Worm (Caenorhabditis elegans) whole organism, L2 larva: Measurements from ENCODE around the gene D1022.5.

Experiments used
- C34F6.9 ChIP-seq: fragments of 150-350 bp; optimal IDR thresholded peaks from 2 replicates; lab custom pipeline; 2014; ENCODE audit warnings: missing biosample characterization, missing genetic modification characterization
- F13H6.1 ChIP-seq: sonication (generic microtip); optimal IDR thresholded peaks from 2 replicates; lab custom pipeline; 2016; ENCODE audit warnings: missing genetic modification characterization, missing compliant biosample characterization
- Y55F3AM.14 ChIP-seq: fragments of 200-800 bp; sonication (Bioruptor generic); optimal IDR thresholded peaks from 2 replicates; lab custom pipeline; 2018; ENCODE audit warnings: mild to moderate bottlenecking, missing genetic modification characterization, missing compliant biosample characterization
- alr-1 ChIP-seq: fragments of 150-350 bp; optimal IDR thresholded peaks from 2 replicates; lab custom pipeline; 2014; ENCODE audit warnings: missing biosample characterization, missing genetic modification characterization
- crh-2 ChIP-seq: sonication (generic microtip); optimal IDR thresholded peaks from 2 replicates; lab custom pipeline; 2017; ENCODE audit warnings: missing biosample characterization, missing genetic modification characterization
- elt-1 ChIP-seq: fragments of 150-350 bp; optimal IDR thresholded peaks from 2 replicates; lab custom pipeline; 2014; ENCODE audit warnings: missing biosample characterization, missing genetic modification characterization
- fos-1 ChIP-seq: fragments of 150-350 bp; optimal IDR thresholded peaks from 2 replicates; lab custom pipeline; 2014; ENCODE audit warnings: missing biosample characterization, missing genetic modification characterization
- gmeb-1 ChIP-seq: fragments of 150-350 bp; optimal IDR thresholded peaks from 2 replicates; lab custom pipeline; 2014; ENCODE audit warnings: missing biosample characterization, missing genetic modification characterization
- lin-11 ChIP-seq: fragments of 150-350 bp; sonication (generic microtip); optimal IDR thresholded peaks from 2 replicates; lab custom pipeline; 2014; ENCODE audit warnings: missing biosample characterization, missing genetic modification characterization, inconsistent platforms, mixed read lengths
- lin-13 ChIP-seq: fragments of 150-350 bp; optimal IDR thresholded peaks from 2 replicates; lab custom pipeline; 2014; ENCODE audit warnings: missing biosample characterization, missing genetic modification reagents, missing genetic modification characterization
- mbf-1 ChIP-seq: sonication (generic microtip); optimal IDR thresholded peaks from 2 replicates; lab custom pipeline; 2017; ENCODE audit warnings: missing biosample characterization, missing genetic modification characterization
- mdl-1 ChIP-seq, 2 experiments: fragments of 150-350 bp in 1 of 2; sonication (generic microtip) in 1 of 2; optimal IDR thresholded peaks; 2 replicates each; lab custom pipeline; 2017; ENCODE audit warnings: missing biosample characterization in 2 of 2, missing genetic modification characterization in 2 of 2
- nhr-11 ChIP-seq: fragments of 150-350 bp; optimal IDR thresholded peaks from 2 replicates; lab custom pipeline; 2014; ENCODE audit warnings: missing biosample characterization, missing genetic modification characterization
- nhr-12 ChIP-seq: fragments of 150-350 bp; optimal IDR thresholded peaks from 2 replicates; lab custom pipeline; 2014; ENCODE audit warnings: missing biosample characterization, missing genetic modification characterization
- nhr-23 ChIP-seq: fragments of 150-350 bp; optimal IDR thresholded peaks from 2 replicates; lab custom pipeline; 2014; ENCODE audit warnings: missing biosample characterization, missing genetic modification reagents, missing genetic modification characterization
- nhr-77 ChIP-seq: fragments of 150-350 bp; optimal IDR thresholded peaks from 2 replicates; lab custom pipeline; 2014; ENCODE audit warnings: missing biosample characterization, missing genetic modification characterization
- unc-55 ChIP-seq: fragments of 150-350 bp; sonication (generic microtip); optimal IDR thresholded peaks from 3 replicates; lab custom pipeline; 2014; ENCODE audit warnings: missing biosample characterization, missing genetic modification reagents, missing genetic modification characterization
- zag-1 ChIP-seq: fragments of 150-350 bp; optimal IDR thresholded peaks from 2 replicates; lab custom pipeline; 2014; ENCODE audit warnings: missing biosample characterization, missing genetic modification characterization
- ztf-4 ChIP-seq: fragments of 150-350 bp; optimal IDR thresholded peaks from 2 replicates; lab custom pipeline; 2014; ENCODE audit warnings: missing biosample characterization, missing genetic modification characterization

D1022.5 gene

ce11 chrII:7408192-7408591 lies 50.4 kb downstream of the D1022.5 start, which contains the start of gene srd-55:
TSS of gene srd-55 (plus strand) at chrII:7408492.
- TF ChIP-seq ztf-4 (tag; lab: Kevin White, UChicago) (no peak), nhr-77 (tag; lab: Kevin White, UChicago) (no peak), F13H6.1 (tag; lab: Kevin White, UChicago) (no peak), mbf-1 (no peak), lin-13 (GFP tag; lab: Kevin White, UChicago) (no peak), fos-1 (tag; lab: Kevin White, UChicago) (no peak), elt-1 (tag; lab: Kevin White, UChicago) (no peak), alr-1 (tag; lab: Kevin White, UChicago) (no peak), crh-2 (tag; lab: Kevin White, UChicago) (no peak), nhr-12 (tag; lab: Kevin White, UChicago) (no peak), zag-1 (tag; lab: Kevin White, UChicago) (no peak), nhr-23 (tag; lab: Kevin White, UChicago) (no peak), nhr-11 (tag; lab: Kevin White, UChicago) (no peak), gmeb-1 (tag; lab: Kevin White, UChicago) (no peak), C34F6.9 (tag; lab: Kevin White, UChicago) (no peak), Y55F3AM.14 (GFP tag; lab: Kevin White, UChicago) (no peak), mdl-1 (tag; optimal IDR thresholded peaks at IDR 0.05; lab: Kevin White, UChicago) (no peak), unc-55 (GFP tag; lab: Kevin White, UChicago) (no peak), lin-11 (no peak)
